Fruit fly (Drosophila melanogaster): ENCODE results near the gene ranshi.

- TF ChIP-seq CG8765 (GFP tag; IDR thresholded peaks at IDR 0.05) (no peak), da (GFP tag; optimal IDR thresholded peaks at IDR 0.05) (no peak), CG4820 (GFP tag; optimal IDR thresholded peaks at IDR 0.05) (no peak), crp (GFP tag; optimal IDR thresholded peaks at IDR 0.05) (no peak), Med (GFP tag) (no peak), CG8478 (optimal IDR thresholded peaks at IDR 0.05) (no peak), CkIIα-i1 (GFP tag; IDR thresholded peaks at IDR 0.05) (no peak), kay (GFP tag; optimal IDR thresholded peaks at IDR 0.05) (no peak), Hr39 (optimal IDR thresholded peaks at IDR 0.05) (no peak), Sox100B (GFP tag; optimal IDR thresholded peaks at IDR 0.05) (no peak), CG8359 (GFP tag; optimal IDR thresholded peaks at IDR 0.05; ENCODE audit: borderline replicate concordance) (no peak), nom (GFP tag; optimal IDR thresholded peaks at IDR 0.05) (no peak), slp2 (GFP tag; optimal IDR thresholded peaks at IDR 0.05) (no peak), lilli (GFP tag; optimal IDR thresholded peaks at IDR 0.05) (no peak)
These were observed 43.0 kb downstream of the ranshi start for dm6 chr3R:8686446-8686845.

Measured in whole organism, embryonic.